Worm (Caenorhabditis elegans): ENCODE data around the gene C45B2.6.

C45B2.6 gene

DNA sequence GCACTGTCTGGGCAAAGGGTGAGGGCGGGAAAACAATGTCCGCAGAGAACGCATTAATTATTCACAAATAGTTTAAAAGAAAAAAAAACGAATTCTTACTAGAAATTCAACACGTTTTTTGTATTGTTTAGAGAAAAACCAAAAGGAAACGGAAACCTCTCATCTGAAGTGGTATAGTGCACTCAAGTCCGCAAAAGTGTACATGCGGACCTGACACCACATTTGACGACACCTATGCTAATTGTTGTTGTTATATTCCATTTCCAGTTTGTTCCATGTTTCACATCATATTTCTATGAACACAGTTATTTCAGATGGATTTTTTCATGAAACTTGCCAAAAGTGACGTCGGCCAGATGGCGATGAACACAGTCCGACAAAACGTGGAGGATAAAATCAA lies at the start of gene C45B2.6:
C45B2.6 (plus strand) TSS at position 136 of the 400 bp plus-strand sequence.
- peak; percentile 10 for TF ChIP-seq ces-1 (GFP tag; optimal IDR thresholded peaks at IDR 0.05)
- no peak for TF ChIP-seq snpc-4 (tag; optimal IDR thresholded peaks at IDR 0.05)
- TF ChIP-seq cnd-1 (tag; optimal IDR thresholded peaks at IDR 0.05): no peak

DNA sequence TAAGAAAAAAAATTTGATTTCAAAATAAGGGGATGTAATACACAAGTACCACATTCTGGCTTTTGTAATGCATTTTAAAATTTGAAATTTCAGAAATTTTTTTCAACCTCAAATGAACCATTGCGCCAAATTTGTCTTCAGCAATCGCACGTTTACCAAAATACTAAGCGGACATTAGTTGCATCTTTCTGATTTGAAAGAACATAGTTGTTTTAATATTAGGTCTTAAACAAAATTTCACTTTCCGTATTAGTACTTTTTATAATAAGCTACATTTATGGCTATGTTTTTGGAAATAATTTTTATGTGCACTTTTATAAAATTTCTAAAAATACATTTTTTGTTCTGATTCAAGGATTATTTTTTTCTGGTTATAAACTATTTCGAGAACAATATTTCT lies 48.8 kb upstream of the C45B2.6 start, which contains the start of gene sups-1:
sups-1 (plus strand) TSS at position 301 of the 400 bp plus-strand sequence.
- TF ChIP-seq cnd-1 (tag; optimal IDR thresholded peaks at IDR 0.05): no peak
- TF ChIP-seq flh-1 (GFP tag; optimal IDR thresholded peaks at IDR 0.05): no peak
- TF ChIP-seq bed-3 (GFP tag; optimal IDR thresholded peaks at IDR 0.05): no peak
- TF ChIP-seq mls-2 (tag; optimal IDR thresholded peaks at IDR 0.05): no peak
- TF ChIP-seq nhr-2 (tag; optimal IDR thresholded peaks at IDR 0.05): no peak
- TF ChIP-seq pha-4 (tag; optimal IDR thresholded peaks at IDR 0.05): no peak
- no peak for TF ChIP-seq lin-13 (tag; optimal IDR thresholded peaks at IDR 0.05)
- no peak for TF ChIP-seq drap-1 (GFP tag; optimal IDR thresholded peaks at IDR 0.05)
- no peak for TF ChIP-seq lsy-2 (tag; optimal IDR thresholded peaks at IDR 0.05)
- TF ChIP-seq sem-2 (GFP tag; optimal IDR thresholded peaks at IDR 0.05): no peak
- no peak for TF ChIP-seq nhr-12 (tag; optimal IDR thresholded peaks at IDR 0.05)
- no peak for TF ChIP-seq mep-1 (tag; optimal IDR thresholded peaks at IDR 0.05)
- no peak for TF ChIP-seq snpc-4 (tag; optimal IDR thresholded peaks at IDR 0.05)
- no peak for TF ChIP-seq unc-62 (GFP tag; optimal IDR thresholded peaks at IDR 0.05)
- no peak for TF ChIP-seq ceh-39 (tag; optimal IDR thresholded peaks at IDR 0.05)
- TF ChIP-seq zip-8 (tag; optimal IDR thresholded peaks at IDR 0.05): no peak
- TF ChIP-seq M03D4.4 (tag; optimal IDR thresholded peaks at IDR 0.05): no peak
- no peak for TF ChIP-seq ham-2 (GFP tag; optimal IDR thresholded peaks at IDR 0.05)
- no peak for TF ChIP-seq tbx-8 (GFP tag; optimal IDR thresholded peaks at IDR 0.05)
- TF ChIP-seq ceh-83 (GFP tag; optimal IDR thresholded peaks at IDR 0.05): no peak

ce11 chrX:6004315-6004714 lies 48.4 kb upstream of the C45B2.6 start:
- TF ChIP-seq ceh-39 (tag; optimal IDR thresholded peaks at IDR 0.05) (no peak), zip-8 (tag; optimal IDR thresholded peaks at IDR 0.05) (no peak), elt-3 (tag; optimal IDR thresholded peaks at IDR 0.05) (peak; percentile 17), drap-1 (GFP tag; optimal IDR thresholded peaks at IDR 0.05) (no peak), pha-4 (tag; optimal IDR thresholded peaks at IDR 0.05) (no peak), lin-32 (GFP tag; optimal IDR thresholded peaks at IDR 0.05) (no peak), blmp-1 (tag; optimal IDR thresholded peaks at IDR 0.05) (peak; percentile 60), unc-120 (tag; optimal IDR thresholded peaks at IDR 0.05; ENCODE audit: poor library complexity, severe bottlenecking) (no peak), snpc-4 (tag; optimal IDR thresholded peaks at IDR 0.05) (no peak), M03D4.4 (tag; optimal IDR thresholded peaks at IDR 0.05) (no peak), ceh-43 (GFP tag; optimal IDR thresholded peaks at IDR 0.05) (no peak), nhr-12 (tag; optimal IDR thresholded peaks at IDR 0.05) (no peak)

DNA sequence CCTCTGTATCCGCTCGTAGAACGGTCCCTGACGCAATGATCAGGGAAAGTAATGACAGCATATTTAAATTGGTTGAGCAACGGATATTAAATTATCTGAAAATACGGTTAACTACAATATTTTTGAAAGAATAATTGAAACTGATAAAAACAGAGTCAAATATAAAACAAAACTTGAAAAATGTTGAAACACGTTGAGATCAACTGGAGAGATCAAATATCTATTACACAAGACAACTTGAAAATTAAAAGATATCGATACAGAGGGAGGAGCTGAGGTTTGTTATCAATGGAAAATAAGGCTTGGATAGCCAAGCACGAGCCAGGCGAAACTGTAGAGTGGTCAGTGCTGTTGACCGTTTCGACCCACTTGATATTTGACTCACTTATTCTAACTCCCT lies 42.1 kb upstream of the C45B2.6 start, which contains the start of gene C09B8.3:
C09B8.3 (minus strand) TSS at position 101 of the 400 bp plus-strand sequence.
- TF ChIP-seq flh-1 (GFP tag; optimal IDR thresholded peaks at IDR 0.05): no peak

DNA sequence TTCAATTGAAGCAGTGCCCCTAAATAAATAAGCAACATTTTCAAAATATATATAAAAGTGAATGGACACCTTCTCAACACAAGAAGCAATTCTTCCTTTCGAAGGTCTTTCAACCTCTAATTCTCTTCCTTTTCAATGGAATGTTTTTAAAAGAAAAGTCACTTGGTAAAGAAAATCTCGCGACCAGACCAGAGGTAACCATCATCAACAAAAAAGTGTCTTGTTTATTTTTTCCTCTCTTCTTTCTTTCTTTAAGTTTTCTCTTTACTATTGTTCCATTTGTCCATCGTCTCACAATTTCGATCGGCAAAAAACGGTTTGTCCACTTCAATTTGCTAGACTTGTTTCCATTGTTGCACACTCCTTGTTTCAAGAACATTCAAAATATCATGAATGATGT lies 37.6 kb upstream of the C45B2.6 start, which contains the start of gene C09B8.8:
C09B8.8 (plus strand) TSS at position 397 of the 400 bp plus-strand sequence.
- no peak for TF ChIP-seq bed-3 (GFP tag; optimal IDR thresholded peaks at IDR 0.05)
- no peak for TF ChIP-seq nhr-12 (tag; optimal IDR thresholded peaks at IDR 0.05)
- no peak for TF ChIP-seq unc-62 (GFP tag; optimal IDR thresholded peaks at IDR 0.05)
- no peak for TF ChIP-seq elt-3 (tag; optimal IDR thresholded peaks at IDR 0.05)
- no peak for TF ChIP-seq sptf-1 (tag; optimal IDR thresholded peaks at IDR 0.05)
- no peak for TF ChIP-seq mab-5 (tag; optimal IDR thresholded peaks at IDR 0.05)
- no peak for TF ChIP-seq ceh-83 (GFP tag; optimal IDR thresholded peaks at IDR 0.05)
- no peak for TF ChIP-seq lsy-2 (tag; optimal IDR thresholded peaks at IDR 0.05)
- no peak for TF ChIP-seq ces-1 (GFP tag; optimal IDR thresholded peaks at IDR 0.05)
- TF ChIP-seq tbx-8 (GFP tag; optimal IDR thresholded peaks at IDR 0.05): no peak
- TF ChIP-seq cnd-1 (tag; optimal IDR thresholded peaks at IDR 0.05): no peak
- TF ChIP-seq lin-32 (GFP tag; optimal IDR thresholded peaks at IDR 0.05): no peak
- TF ChIP-seq unc-120 (tag; optimal IDR thresholded peaks at IDR 0.05; ENCODE audit: poor library complexity, severe bottlenecking): no peak
- TF ChIP-seq elt-1 (tag; optimal IDR thresholded peaks at IDR 0.05; ENCODE audit: borderline replicate concordance, insufficient read depth): no peak
- no peak for TF ChIP-seq nhr-2 (tag; optimal IDR thresholded peaks at IDR 0.05)
- no peak for TF ChIP-seq M03D4.4 (tag; optimal IDR thresholded peaks at IDR 0.05)
- TF ChIP-seq zip-8 (tag; optimal IDR thresholded peaks at IDR 0.05): no peak
- TF ChIP-seq lin-13 (tag; optimal IDR thresholded peaks at IDR 0.05): no peak
- no peak for TF ChIP-seq ceh-39 (tag; optimal IDR thresholded peaks at IDR 0.05)

All from whole organism, mixed stage, embryonic.